Worm (Caenorhabditis elegans): ENCODE results near the gene nphp-2.
A peak's percentile ranks its signal among the peaks of the same experiment; 100 is the strongest.

Gene nphp-2

DNA sequence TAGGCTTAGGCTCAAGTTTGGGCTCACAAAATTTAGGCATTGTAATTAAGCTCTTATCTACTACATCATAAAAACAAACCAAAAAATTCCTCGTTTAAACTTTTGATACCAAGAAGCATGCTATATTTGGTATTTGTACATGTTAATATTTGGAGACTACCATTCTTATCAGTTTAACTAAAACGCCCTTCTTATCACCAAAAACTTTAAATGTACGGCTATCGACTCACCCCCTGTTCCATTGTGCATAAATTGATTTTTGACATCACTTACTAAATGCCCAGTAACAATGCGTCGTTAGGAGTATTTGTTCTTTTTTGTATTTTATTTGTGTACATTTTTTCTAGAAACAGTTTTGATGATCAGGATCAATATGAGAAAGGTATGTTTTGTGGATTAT lies 31.4 kb downstream of the nphp-2 start, which contains the start of gene T06A1.5:
T06A1.5 (plus strand) TSS at position 209 of the 400 bp plus-strand sequence.
- TF ChIP-seq pqm-1 (tag; optimal IDR thresholded peaks at IDR 0.05) = peak; percentile 89
- TF ChIP-seq elt-2 (tag; optimal IDR thresholded peaks at IDR 0.05) = peak; percentile 87
- TF ChIP-seq ceh-82 (tag; optimal IDR thresholded peaks at IDR 0.05) = no peak

DNA sequence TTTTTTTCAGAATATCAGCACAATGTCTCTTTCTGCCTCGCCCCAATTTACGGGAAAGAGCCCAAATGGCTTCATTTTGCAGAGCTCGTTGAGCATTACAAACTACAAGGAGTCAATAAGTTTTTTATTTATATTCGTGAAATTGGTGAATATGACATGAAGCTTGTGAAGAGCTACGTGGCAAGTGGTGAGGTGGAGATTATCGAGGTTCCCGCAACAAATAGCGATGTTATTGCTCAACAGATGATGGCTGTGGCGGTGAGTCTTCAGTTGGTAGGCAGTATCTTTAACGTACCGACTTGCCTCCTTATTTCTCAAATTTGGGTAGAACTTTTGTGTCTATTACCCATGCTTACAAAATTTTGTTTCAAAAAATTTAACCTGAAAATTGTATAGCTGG lies 32.9 kb downstream of the nphp-2 start:
- TF ChIP-seq tbx-2 (tag; optimal IDR thresholded peaks at IDR 0.05) (no peak), ztf-11 (tag; optimal IDR thresholded peaks at IDR 0.05) (no peak), ztf-4 (tag; optimal IDR thresholded peaks at IDR 0.05) (no peak), pqm-1 (tag; optimal IDR thresholded peaks at IDR 0.05) (no peak), jun-1 (tag; optimal IDR thresholded peaks at IDR 0.05) (no peak), eor-1 (tag; optimal IDR thresholded peaks at IDR 0.05) (no peak), nhr-28 (tag; optimal IDR thresholded peaks at IDR 0.05) (no peak), ceh-9 (tag; optimal IDR thresholded peaks at IDR 0.05) (no peak), nhr-43 (tag; optimal IDR thresholded peaks at IDR 0.05; ENCODE audit: poor library complexity, severe bottlenecking) (no peak), nhr-11 (tag; optimal IDR thresholded peaks at IDR 0.05) (no peak), nfya-1 (tag; optimal IDR thresholded peaks at IDR 0.05; ENCODE audit: insufficient read depth) (no peak), hmg-11 (tag; optimal IDR thresholded peaks at IDR 0.05) (no peak), elt-1 (tag; optimal IDR thresholded peaks at IDR 0.05) (no peak), R02D3.7 (tag; optimal IDR thresholded peaks at IDR 0.05) (no peak), sea-2 (GFP tag; optimal IDR thresholded peaks at IDR 0.05) (no peak), lin-15B (tag; optimal IDR thresholded peaks at IDR 0.05) (no peak), daf-12 (tag; optimal IDR thresholded peaks at IDR 0.05) (no peak), nhr-12 (tag; optimal IDR thresholded peaks at IDR 0.05) (no peak), skn-1 (tag; optimal IDR thresholded peaks at IDR 0.05) (no peak), nhr-23 (tag; optimal IDR thresholded peaks at IDR 0.05) (no peak)

DNA sequence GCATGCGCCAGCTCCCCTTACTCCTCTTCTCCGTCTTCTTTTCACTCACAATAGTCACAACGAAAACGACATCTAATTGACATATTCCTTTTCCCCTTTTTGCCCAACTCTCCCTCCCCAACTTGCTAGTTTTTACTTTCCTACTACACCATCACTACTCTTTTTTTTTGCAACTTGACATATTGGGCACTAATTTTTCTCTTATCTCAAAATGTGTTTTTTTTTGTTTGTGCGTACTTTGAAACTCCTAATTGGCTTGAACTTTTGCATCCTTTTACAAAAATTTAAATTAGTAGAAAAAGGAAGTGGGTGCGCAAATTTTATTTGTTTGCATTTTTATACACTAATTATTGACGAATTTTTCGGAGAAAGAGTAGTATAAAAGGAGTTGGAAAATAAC lies 39.9 kb downstream of the nphp-2 start:
- TF ChIP-seq elt-3 (tag; optimal IDR thresholded peaks at IDR 0.05) (no peak), ceh-82 (tag; optimal IDR thresholded peaks at IDR 0.05) (no peak), hmg-11 (tag; optimal IDR thresholded peaks at IDR 0.05) (no peak), nfya-1 (tag; optimal IDR thresholded peaks at IDR 0.05; ENCODE audit: insufficient read depth) (no peak)

DNA sequence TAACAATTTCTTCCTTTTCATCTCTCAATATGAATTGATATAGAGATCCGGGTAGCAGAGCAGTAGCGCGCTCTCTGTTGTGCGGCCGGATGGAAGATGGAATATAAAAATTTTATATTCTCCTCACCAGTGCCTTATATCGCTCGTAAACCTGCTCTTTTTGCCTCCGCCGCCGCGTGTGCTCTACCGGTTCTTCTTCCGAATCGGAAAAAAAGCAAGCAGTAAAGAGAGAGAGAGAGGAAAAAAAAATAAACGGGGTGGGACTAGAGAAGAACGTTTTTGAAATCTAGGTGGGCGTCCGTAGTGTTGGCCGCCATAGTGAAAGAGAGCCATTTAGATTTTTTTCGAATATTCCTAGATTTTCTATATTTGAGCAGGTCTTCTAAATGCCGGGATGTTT lies 42.4 kb downstream of the nphp-2 start, which contains the start of gene glb-25:
glb-25 (plus strand) TSS at position 301 of the 400 bp plus-strand sequence.
- TF ChIP-seq elt-2 (tag; optimal IDR thresholded peaks at IDR 0.05) = no peak
- TF ChIP-seq nhr-23 (tag; optimal IDR thresholded peaks at IDR 0.05) = no peak
- no peak for TF ChIP-seq nhr-237 (tag; optimal IDR thresholded peaks at IDR 0.05)
- TF ChIP-seq pha-4 (tag; optimal IDR thresholded peaks at IDR 0.05) = no peak
- no peak for TF ChIP-seq ceh-28 (tag; optimal IDR thresholded peaks at IDR 0.05)
- TF ChIP-seq ceh-16 (tag; optimal IDR thresholded peaks at IDR 0.05) = no peak

DNA sequence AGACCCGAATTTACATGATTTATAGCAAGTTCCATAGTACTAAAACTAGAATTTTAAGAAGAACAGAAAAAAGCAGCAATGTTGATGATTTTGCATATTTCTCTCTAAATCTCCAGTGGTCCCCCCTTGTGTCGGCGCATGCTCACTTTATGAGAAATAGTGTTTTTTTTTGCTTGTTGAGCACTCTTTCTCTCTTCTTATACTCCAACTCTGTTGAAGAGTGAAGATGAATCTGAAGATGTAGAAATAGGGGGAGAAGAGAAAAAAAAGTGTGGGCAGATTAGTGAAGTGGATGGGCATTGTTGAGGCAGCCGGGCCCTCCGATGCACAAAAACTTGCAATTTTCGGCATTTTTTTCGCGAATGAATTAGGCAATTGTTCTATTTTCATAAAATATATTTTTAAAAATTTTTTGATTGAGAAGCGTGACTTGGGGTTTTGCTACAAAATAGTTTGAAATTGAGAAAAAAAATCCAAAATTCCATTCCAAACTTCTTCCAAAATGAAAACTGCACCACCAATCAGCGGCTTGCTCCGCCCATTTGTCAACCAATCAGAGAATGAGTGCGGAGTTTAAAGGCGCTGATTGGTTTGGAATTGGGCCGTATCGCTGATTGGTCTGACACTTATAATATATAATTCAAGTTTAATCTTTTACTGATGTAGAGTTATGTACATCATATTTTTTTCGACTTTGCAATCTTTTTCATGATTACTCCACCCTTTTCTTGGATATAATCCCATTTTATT lies 45.1 kb downstream of the nphp-2 start:
- TF ChIP-seq nhr-28 (tag; optimal IDR thresholded peaks at IDR 0.05) (no peak), mdl-1 (tag; optimal IDR thresholded peaks at IDR 0.05) (no peak), nhr-77 (tag; optimal IDR thresholded peaks at IDR 0.05) (no peak), eor-1 (tag; optimal IDR thresholded peaks at IDR 0.05) (no peak), lin-39 (tag; optimal IDR thresholded peaks at IDR 0.05) (peak; percentile 35), lin-15B (tag; optimal IDR thresholded peaks at IDR 0.05) (no peak), nfya-1 (tag; optimal IDR thresholded peaks at IDR 0.05; ENCODE audit: insufficient read depth) (peak; percentile 90), ceh-16 (tag; optimal IDR thresholded peaks at IDR 0.05) (no peak), ZK546.5 (tag; optimal IDR thresholded peaks at IDR 0.05) (no peak), ceh-28 (tag; optimal IDR thresholded peaks at IDR 0.05) (no peak), hmg-11 (tag; optimal IDR thresholded peaks at IDR 0.05) (peak; percentile 5), nhr-12 (tag; optimal IDR thresholded peaks at IDR 0.05) (no peak), fkh-10 (GFP tag; optimal IDR thresholded peaks at IDR 0.05) (peak; percentile 81), unc-62 (GFP tag; optimal IDR thresholded peaks at IDR 0.05) (no peak), lsy-12 (tag; optimal IDR thresholded peaks at IDR 0.05) (no peak), pha-4 (tag; optimal IDR thresholded peaks at IDR 0.05) (no peak), egl-27 (tag; optimal IDR thresholded peaks at IDR 0.05) (no peak), nhr-76 (tag; optimal IDR thresholded peaks at IDR 0.05) (no peak), ceh-9 (tag; optimal IDR thresholded peaks at IDR 0.05) (no peak), jun-1 (tag; optimal IDR thresholded peaks at IDR 0.05) (no peak), elt-2 (tag; optimal IDR thresholded peaks at IDR 0.05) (no peak), daf-12 (tag; optimal IDR thresholded peaks at IDR 0.05) (no peak), fkh-2 (tag; optimal IDR thresholded peaks at IDR 0.05) (no peak), nhr-237 (tag; optimal IDR thresholded peaks at IDR 0.05) (no peak), elt-3 (tag; optimal IDR thresholded peaks at IDR 0.05) (no peak)
